Worm (Caenorhabditis elegans) whole organism, L4 larva: ENCODE measurements around the gene R07H5.16.
"Not testable (repeated sequence)": the region's sequence is repeated elsewhere in the genome, so short reads cannot be mapped to it uniquely, and the experiment has no call there.

Experiments used
- T26A8.4 ChIP-seq: fragments of 200-800 bp; sonication (Bioruptor generic); IDR thresholded peaks from 2 replicates; pipeline ENCODE4 v1.3.6; 2022; ENCODE audit warnings: missing genetic modification characterization, missing compliant biosample characterization
- Y48G9A.11 ChIP-seq: fragments of 200-800 bp; sonication (Bioruptor generic); IDR thresholded peaks from 2 replicates; pipeline ENCODE4 v1.3.6; 2022; ENCODE audit warnings: missing genetic modification reagents, missing genetic modification characterization, missing compliant biosample characterization
- aha-1 ChIP-seq: fragments of 150-350 bp; peaks from one replicate; lab custom pipeline; 2014; ENCODE audit warnings: missing biosample characterization, missing genetic modification characterization
- ama-1 ChIP-seq: fragments of 150-350 bp; optimal IDR thresholded peaks from 2 replicates; lab custom pipeline; 2014; ENCODE audit warnings: inconsistent platforms, mixed read lengths
- attf-4 ChIP-seq: sonication (generic microtip); optimal IDR thresholded peaks from 3 replicates; lab custom pipeline; 2017; ENCODE audit warnings: missing biosample characterization, missing genetic modification characterization
- ceh-20 ChIP-seq: fragments of 200-800 bp; sonication (Bioruptor generic); IDR thresholded peaks from 2 replicates; pipeline ENCODE4 v1.3.6; 2022; ENCODE audit warnings: missing genetic modification reagents, missing genetic modification characterization, missing compliant biosample characterization
- ceh-62 ChIP-seq: sonication (generic microtip); optimal IDR thresholded peaks from 2 replicates; lab custom pipeline; 2017; ENCODE audit warnings: missing biosample characterization, missing genetic modification characterization
- ces-1 ChIP-seq: fragments of 150-350 bp; sonication (generic microtip); optimal IDR thresholded peaks from 4 replicates; lab custom pipeline; 2014; ENCODE audit warnings: missing biosample characterization, missing genetic modification reagents, missing genetic modification characterization
- daf-16 ChIP-seq, 3 experiments: sonication (generic microtip); optimal IDR thresholded peaks; 2 replicates each; lab custom pipeline; 2016 to 2017; ENCODE audit warnings: missing genetic modification characterization in 3 of 3, missing genetic modification reagents in 3 of 3, mild to moderate bottlenecking in 2 of 3, missing compliant biosample characterization in 2 of 3, missing biosample characterization in 1 of 3, moderate library complexity in 1 of 3
- dmd-8 ChIP-seq: fragments of 200-800 bp; sonication (Bioruptor generic); IDR thresholded peaks from 2 replicates; pipeline ENCODE4 v1.3.6; 2022; ENCODE audit warnings: missing genetic modification characterization, missing compliant biosample characterization
- duxl-1 ChIP-seq: sonication (generic microtip); optimal IDR thresholded peaks from 2 replicates; lab custom pipeline; 2016; ENCODE audit warnings: mild to moderate bottlenecking, missing genetic modification characterization, moderate library complexity, missing compliant biosample characterization; ENCODE audit not compliant: poor library complexity
- egl-43 ChIP-seq: fragments of 200-800 bp; sonication (Bioruptor generic); IDR thresholded peaks from 2 replicates; pipeline ENCODE4 v1.3.6; 2022; ENCODE audit warnings: missing genetic modification reagents, missing genetic modification characterization, missing compliant biosample characterization
- hif-1 ChIP-seq, 2 experiments: sonication (generic microtip); optimal IDR thresholded peaks; 2 replicates each; lab custom pipeline; 2016 to 2017; ENCODE audit warnings: missing compliant biosample characterization in 2 of 2, missing genetic modification characterization in 2 of 2, missing genetic modification reagents in 2 of 2, missing genotype in 2 of 2, mild to moderate bottlenecking in 1 of 2
- hlh-11 ChIP-seq: fragments of 200-800 bp; sonication (Bioruptor generic); optimal IDR thresholded peaks from 2 replicates; lab custom pipeline; 2018; ENCODE audit warnings: mild to moderate bottlenecking, missing genetic modification characterization, missing compliant biosample characterization
- lin-13 ChIP-seq: fragments of 150-350 bp; optimal IDR thresholded peaks from 2 replicates; lab custom pipeline; 2014; ENCODE audit warnings: missing biosample characterization, missing genetic modification reagents, missing genetic modification characterization
- madf-5 ChIP-seq, 2 experiments: fragments of 200-800 bp; sonication (Bioruptor generic); IDR thresholded peaks; 2 replicates each; pipeline ENCODE4 v1.3.6; 2022; ENCODE audit warnings: missing compliant biosample characterization in 2 of 2, missing genetic modification characterization in 2 of 2
- mep-1 ChIP-seq: fragments of 150-350 bp; sonication (generic microtip); optimal IDR thresholded peaks from 3 replicates; lab custom pipeline; 2014; ENCODE audit warnings: missing biosample characterization, missing genetic modification characterization
- mes-2 ChIP-seq: sonication (generic microtip); optimal IDR thresholded peaks from 2 replicates; lab custom pipeline; 2016; ENCODE audit warnings: missing genotype, mild to moderate bottlenecking, missing genetic modification characterization, missing compliant biosample characterization; ENCODE audit not compliant: poor library complexity, severe bottlenecking
- nhr-111 ChIP-seq: fragments of 200-800 bp; sonication (Bioruptor generic); optimal IDR thresholded peaks from 2 replicates; lab custom pipeline; 2018; ENCODE audit warnings: mild to moderate bottlenecking, missing genetic modification characterization, missing compliant biosample characterization
- nhr-28 ChIP-seq: fragments of 150-350 bp; optimal IDR thresholded peaks from 2 replicates; lab custom pipeline; 2014; ENCODE audit warnings: missing biosample characterization, missing genetic modification characterization
- nhr-77 ChIP-seq: fragments of 150-350 bp; optimal IDR thresholded peaks from 2 replicates; lab custom pipeline; 2014; ENCODE audit warnings: missing biosample characterization, missing genetic modification characterization
- pha-4 ChIP-seq, 2 experiments: fragments of 150-350 bp in 1 of 2; fragments of 200-800 bp in 1 of 2; sonication (Bioruptor generic) in 1 of 2; IDR thresholded peaks in 1 of 2; optimal IDR thresholded peaks in 1 of 2; 2 replicates each; pipeline versions ENCODE4 v1.3.6 to Lab custom; 2014 to 2022; ENCODE audit warnings: missing genetic modification characterization in 2 of 2, missing genetic modification reagents in 2 of 2, missing biosample characterization in 1 of 2, missing compliant biosample characterization in 1 of 2
- php-3 ChIP-seq: fragments of 200-800 bp; sonication (Bioruptor generic); IDR thresholded peaks from 2 replicates; pipeline ENCODE4 v1.3.6; 2022; ENCODE audit warnings: missing genetic modification reagents, missing genetic modification characterization, missing compliant biosample characterization
- set-16 ChIP-seq: fragments of 200-800 bp; sonication (Bioruptor generic); IDR thresholded peaks from 2 replicates; pipeline ENCODE4 v1.3.6; 2022; ENCODE audit warnings: missing genetic modification reagents, missing genetic modification characterization, missing compliant biosample characterization
- skn-1 ChIP-seq: fragments of 150-350 bp; optimal IDR thresholded peaks from 2 replicates; lab custom pipeline; 2014; ENCODE audit warnings: missing biosample characterization, missing genetic modification characterization
- snpc-1.2 ChIP-seq: fragments of 200-800 bp; sonication (Bioruptor generic); IDR thresholded peaks from 2 replicates; pipeline ENCODE4 v1.3.6; 2022; ENCODE audit warnings: missing genetic modification reagents, missing genetic modification characterization, missing compliant biosample characterization
- spr-1 ChIP-seq: sonication (generic microtip); optimal IDR thresholded peaks from 2 replicates; lab custom pipeline; 2016; ENCODE audit warnings: mild to moderate bottlenecking, missing genetic modification characterization, missing compliant biosample characterization
- unc-39 ChIP-seq: sonication (generic microtip); optimal IDR thresholded peaks from 2 replicates; lab custom pipeline; 2017; ENCODE audit warnings: missing biosample characterization, missing genetic modification characterization
- unc-62 ChIP-seq, 3 experiments: fragments of 150-350 bp in 1 of 3; sonication (generic microtip); optimal IDR thresholded peaks in 2 of 3; peaks in 1 of 3; 1 replicate in 1 of 3; 2 replicates in 2 of 3; lab custom pipeline; 2014 to 2017; ENCODE audit warnings: missing biosample characterization in 3 of 3, missing genetic modification characterization in 3 of 3, missing genetic modification reagents in 3 of 3, missing genotype in 1 of 3
- zag-1 ChIP-seq: fragments of 150-350 bp; optimal IDR thresholded peaks from 2 replicates; lab custom pipeline; 2014; ENCODE audit warnings: missing biosample characterization, missing genetic modification characterization
- zfp-3 ChIP-seq: fragments of 200-800 bp; sonication (Bioruptor generic); conservative IDR thresholded peaks from 2 replicates; pipeline ENCODE4 v1.3.6; 2022; ENCODE audit warnings: missing genetic modification reagents, missing genetic modification characterization, missing compliant biosample characterization
- ztf-7 ChIP-seq: fragments of 150-350 bp; optimal IDR thresholded peaks from 2 replicates; lab custom pipeline; 2014; ENCODE audit warnings: missing biosample characterization, missing genetic modification characterization

The R07H5.16 gene

ce11 chrIV:11212978-11213377 lies 13.8 kb downstream of the R07H5.16 start:
- TF ChIP-seq aha-1 (tag; lab: Kevin White, UChicago) (peak; percentile 90), zfp-3 (no peak)
- TF ChIP-seq, all 104 proteins: peak for 1

DNA sequence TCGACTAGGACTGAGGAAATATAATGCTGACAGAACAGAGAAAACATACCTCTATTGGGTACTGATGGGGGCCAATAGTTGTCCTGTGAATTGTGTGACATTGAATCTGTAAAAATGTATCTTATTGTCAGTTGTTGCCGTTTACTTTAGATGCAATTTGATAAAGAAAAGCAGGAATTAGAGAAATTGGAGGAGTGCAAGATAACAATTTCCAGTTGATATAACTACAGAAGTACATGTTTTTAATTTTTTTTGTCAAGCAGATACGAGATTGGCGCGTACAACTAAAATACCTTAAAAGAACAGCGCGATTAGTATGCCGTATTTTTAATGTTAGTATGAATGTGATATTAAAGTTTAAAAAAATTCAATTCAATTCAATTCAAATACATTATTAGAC lies 18.9 kb downstream of the R07H5.16 start, which contains the start of gene zip-6:
Gene zip-6 (minus strand): TSS at position 101 of the 400 bp plus-strand sequence.
- TF ChIP-seq unc-62 (GFP tag; optimal IDR thresholded peaks at IDR 0.05 in 1 of 2; lab: Kevin White, UChicago) = peak in 1 of 2 experiments; percentile 53
- no peak for TF ChIP-seq unc-62 (tag; optimal IDR thresholded peaks at IDR 0.05; lab: Kevin White, UChicago)
- no peak for TF ChIP-seq hif-1 (tag; optimal IDR thresholded peaks at IDR 0.05; lab: Kevin White, UChicago)

ce11 chrIV:11223878-11224277 lies 24.7 kb downstream of the R07H5.16 start, which contains the start of gene C29F4.3:
TSS of gene C29F4.3 (minus strand) at chrIV:11223978.
- no peak for TF ChIP-seq nhr-77 (tag; lab: Kevin White, UChicago)
- no peak for TF ChIP-seq skn-1
- TF ChIP-seq spr-1 = no peak
- no peak for TF ChIP-seq Y48G9A.11 (GFP tag; lab: Robert Waterston, UW)
- no peak for TF ChIP-seq hlh-11 (tag; lab: Kevin White, UChicago)
- no peak for TF ChIP-seq lin-13

ce11 chrIV:11225206-11225605 lies 26.1 kb downstream of the R07H5.16 start, which contains the start of gene col-125:
TSS of gene col-125 (plus strand) at chrIV:11225506.
- TF ChIP-seq ceh-20 (GFP tag; lab: Robert Waterston, UW) (no peak), ama-1 (lab: Kevin White, UChicago) (peak; percentile 28), nhr-111 (GFP tag; lab: Kevin White, UChicago) (no peak), aha-1 (tag; lab: Kevin White, UChicago) (peak; percentile 23), zag-1 (tag; lab: Kevin White, UChicago) (no peak), lin-13 (no peak), ztf-7 (tag; lab: Kevin White, UChicago) (no peak)
- TF ChIP-seq, all 104 proteins: peak for 2

DNA sequence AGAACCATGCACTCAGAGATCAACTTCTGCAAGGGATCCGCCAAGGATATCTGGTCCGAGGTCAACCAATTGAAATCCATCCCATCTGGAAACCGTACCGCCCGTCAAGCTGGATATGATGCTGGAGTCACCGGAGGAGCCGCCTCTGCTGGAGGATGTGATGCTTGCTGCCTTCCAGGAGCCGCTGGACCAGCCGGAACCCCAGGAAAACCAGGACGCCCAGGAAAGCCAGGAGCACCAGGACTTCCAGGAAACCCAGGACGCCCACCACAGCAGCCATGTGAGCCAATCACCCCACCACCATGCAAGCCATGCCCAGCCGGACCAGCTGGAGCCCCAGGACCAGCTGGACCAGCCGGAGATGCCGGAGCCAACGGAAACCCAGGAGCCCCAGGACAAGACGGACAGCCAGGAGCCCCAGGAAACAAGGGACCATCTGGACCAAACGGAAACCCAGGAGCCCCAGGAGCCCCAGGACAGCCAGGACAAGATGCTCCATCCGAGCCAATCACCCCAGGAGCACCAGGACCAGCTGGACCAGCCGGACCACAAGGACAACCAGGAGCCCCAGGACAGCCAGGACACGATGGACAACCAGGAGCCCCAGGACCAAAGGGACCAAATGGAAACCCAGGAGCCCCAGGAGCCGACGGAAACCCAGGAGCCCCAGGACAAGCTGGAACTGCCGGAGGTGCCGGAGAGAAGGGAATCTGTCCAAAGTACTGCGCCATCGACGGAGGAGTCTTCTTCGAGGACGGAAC lies 26.8 kb downstream of the R07H5.16 start:
- TF ChIP-seq madf-5 (GFP tag; IDR thresholded peaks at IDR 0.05; lab: Robert Waterston, UW) (peak in 1 of 2 experiments; percentile 92; a peak in 2 of 4 replicates), T26A8.4 (GFP tag; lab: Robert Waterston, UW) (peak; percentile 61; the same call in 1 of the 2 replicates), snpc-1.2 (peak; percentile 31; the same call in 1 of the 2 replicates), hlh-11 (tag; lab: Kevin White, UChicago) (peak; percentile 7), egl-43 (peak; percentile 66; the same call in 1 of the 2 replicates), pha-4 (GFP tag; IDR thresholded peaks at IDR 0.05; lab: Robert Waterston, UW) (peak; percentile 22; the same call in 1 of the 2 replicates), set-16 (peak; percentile 99)
- not testable (repeated sequence) for TF ChIP-seq pha-4 (tag; optimal IDR thresholded peaks at IDR 0.05; lab: Kevin White, UChicago)

ce11 chrIV:11226545-11226944 lies 27.4 kb downstream of the R07H5.16 start:
- TF ChIP-seq madf-5 (GFP tag; IDR thresholded peaks at IDR 0.05; lab: Robert Waterston, UW) (no peak), aha-1 (tag; lab: Kevin White, UChicago) (peak; percentile 15), unc-39 (tag; lab: Kevin White, UChicago) (no peak), mep-1 (peak; percentile 55)

DNA sequence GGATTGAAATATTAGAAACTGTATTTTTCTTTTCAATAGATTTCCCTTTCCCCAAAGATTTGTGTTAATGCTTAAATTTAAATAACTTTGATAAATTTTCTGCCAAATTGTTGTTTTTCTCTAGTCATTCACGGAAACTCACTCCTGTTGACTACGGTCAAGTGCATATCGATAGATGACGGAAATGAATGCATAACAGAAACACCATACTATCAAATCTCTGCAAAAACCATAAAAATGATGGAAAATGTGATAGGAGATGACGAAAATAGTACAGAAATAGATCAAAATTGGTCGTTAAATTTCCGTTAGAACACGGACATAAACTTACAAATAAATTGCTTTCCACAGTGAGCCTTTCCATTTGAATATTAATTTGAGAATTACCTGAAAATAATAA lies 29.9 kb downstream of the R07H5.16 start:
- no peak for TF ChIP-seq dmd-8 (GFP tag; lab: Robert Waterston, UW)
- TF ChIP-seq daf-16 (GFP tag; optimal IDR thresholded peaks at IDR 0.05; lab: Kevin White, UChicago) = no peak
- TF ChIP-seq daf-16 (tag; optimal IDR thresholded peaks at IDR 0.05; lab: Kevin White, UChicago) = peak; percentile 56
- TF ChIP-seq attf-4 (tag; lab: Kevin White, UChicago) = no peak
- no peak for TF ChIP-seq ceh-62
- TF ChIP-seq ces-1 = no peak
- peak; percentile 80; the same call in 1 of the 2 replicates for TF ChIP-seq php-3 (GFP tag; lab: Robert Waterston, UW)
- no peak for TF ChIP-seq mes-2
- TF ChIP-seq nhr-28 (tag; lab: Kevin White, UChicago) = no peak
- no peak for TF ChIP-seq duxl-1 (tag; lab: Kevin White, UChicago)
- TF ChIP-seq, all 104 proteins: peak for 2
